Fruit fly (Drosophila melanogaster) Kc167 (cell line): ENCODE results near the gene unk.

ENCODE experiments used
- h ChIP-seq: fragments of >200 bp; optimal IDR thresholded peaks from 3 replicates; lab custom pipeline; 2018; ENCODE audit warnings: missing external identifiers
- psq ChIP-seq: fragments of >200 bp; optimal IDR thresholded peaks from 2 replicates; lab custom pipeline; 2017; ENCODE audit warnings: missing external identifiers
- ttk ChIP-seq: sonication (Bioruptor generic); optimal IDR thresholded peaks from 2 replicates; lab custom pipeline; 2017; ENCODE audit warnings: missing external identifiers

DNA sequence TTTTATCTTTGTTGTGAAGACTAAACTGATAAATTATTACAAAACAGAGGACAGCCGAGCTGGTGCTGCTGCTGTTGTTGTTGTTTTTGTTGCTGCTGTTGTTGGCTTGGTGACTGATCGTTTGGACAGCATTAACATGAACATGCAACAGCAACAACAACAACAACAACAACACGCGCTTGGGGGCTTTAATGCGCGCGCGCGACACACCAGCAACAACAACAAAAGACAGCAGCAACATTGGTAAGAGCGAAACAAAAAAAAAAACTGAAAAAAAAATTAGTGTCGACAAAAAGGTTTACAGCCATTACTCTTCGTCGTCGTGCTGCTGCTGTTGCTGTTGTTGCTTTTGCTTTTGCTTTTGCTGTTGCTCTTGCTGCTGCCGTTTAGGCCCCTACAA, 26.8 kb downstream of the unk start:
- TF ChIP-seq h (lab: Kevin White, UChicago) (no peak), psq (lab: Kevin White, UChicago) (no peak), ttk (lab: Kevin White, UChicago) (no peak)
